Fruit fly (Drosophila melanogaster): ENCODE results near the gene CG9981.

Gene CG9981

DNA sequence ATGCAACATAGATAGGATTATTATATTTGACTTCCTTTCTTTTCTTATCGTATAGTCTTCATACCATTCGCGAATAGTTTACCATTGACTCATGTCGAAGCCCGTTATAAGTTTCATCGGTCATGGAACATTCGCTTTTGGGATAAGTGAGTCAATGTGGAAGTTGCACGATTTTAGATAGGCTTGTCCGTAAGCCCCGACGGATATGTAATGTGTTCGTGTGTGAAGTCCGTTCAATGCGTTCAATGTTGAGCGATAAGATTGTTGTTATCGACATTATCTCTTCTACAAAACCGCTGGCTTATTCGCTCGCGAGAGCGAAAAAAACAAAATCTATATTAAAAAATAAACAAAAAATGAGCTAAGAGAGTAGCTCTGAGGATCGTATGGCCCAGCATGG, at the start of gene CG9981:
Gene CG9981, minus strand, starts transcription at position 320 of the 400 bp plus-strand sequence.
- no peak for TF ChIP-seq CTCF (optimal IDR thresholded peaks at IDR 0.05)
- TF ChIP-seq CG8478 (optimal IDR thresholded peaks at IDR 0.05), result no peak

DNA sequence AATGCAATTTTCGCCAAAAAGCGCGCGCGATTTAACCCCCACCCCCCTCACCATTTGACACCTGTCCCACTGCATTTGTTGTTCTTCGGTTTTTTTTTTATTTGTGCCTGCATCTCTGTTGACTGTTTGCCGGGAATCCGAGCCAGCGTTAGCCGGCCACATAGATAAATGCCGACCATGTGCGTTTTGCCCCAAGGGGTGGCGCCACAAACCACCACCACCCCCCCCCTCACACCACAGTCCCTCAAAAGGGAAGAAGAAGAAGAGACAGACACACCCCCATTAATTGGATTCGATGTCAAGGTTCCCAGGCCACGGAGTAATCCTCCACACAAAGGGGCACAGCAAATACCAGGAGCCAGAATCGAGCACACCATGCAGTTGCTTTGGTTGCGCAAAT, 44.4 kb upstream of the CG9981 start:
- TF ChIP-seq CG8478 (optimal IDR thresholded peaks at IDR 0.05) (no peak), CTCF (optimal IDR thresholded peaks at IDR 0.05) (no peak)

DNA sequence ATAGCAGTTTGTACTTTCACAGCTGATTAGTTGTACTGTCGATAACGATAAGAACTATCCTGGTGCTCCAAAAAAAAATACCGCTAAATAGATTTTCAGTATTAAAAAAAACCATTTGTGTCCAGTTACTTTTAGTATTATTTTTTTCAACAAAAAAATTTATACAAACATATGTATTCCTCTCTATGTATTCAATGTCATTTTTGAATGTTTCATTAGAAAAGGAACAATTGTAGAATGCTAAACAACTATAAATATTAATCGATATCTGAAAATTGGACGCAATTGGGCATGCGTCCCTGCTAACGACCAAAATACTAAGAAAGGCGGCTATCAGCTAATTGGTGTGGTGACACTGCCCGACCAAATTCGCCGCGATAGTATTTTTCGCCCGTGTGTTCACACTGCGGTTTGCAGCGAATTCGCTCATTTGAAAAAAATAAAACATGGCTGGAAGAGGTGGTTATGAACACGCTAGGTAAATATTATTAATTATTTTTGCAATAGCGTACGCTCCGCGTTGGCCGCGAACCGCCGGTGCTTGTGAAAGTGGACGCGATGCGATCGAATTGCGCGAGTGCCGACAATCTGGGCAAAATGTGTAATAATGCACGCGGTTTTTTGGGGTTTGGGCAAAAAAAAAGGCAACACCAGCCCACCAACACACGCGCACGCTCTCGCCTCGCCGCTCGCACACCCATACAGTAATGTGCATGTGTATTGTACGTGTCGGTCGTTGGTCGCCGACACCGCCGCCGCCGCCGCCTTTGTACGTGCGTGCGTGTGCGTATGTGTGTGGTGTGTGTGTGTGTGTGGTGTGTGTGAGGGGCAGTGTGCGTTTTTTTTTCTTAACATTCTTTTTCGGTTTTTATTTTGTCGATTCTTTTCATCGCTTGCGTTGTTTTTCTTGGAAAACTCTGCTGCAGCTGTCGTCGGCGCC, 43.6 kb upstream of the CG9981 start, which contains the start of the genes CG34015 and eIF4H1:
Gene CG34015, minus strand, starts transcription at position 51 of the 940 bp plus-strand sequence.
Gene eIF4H1, plus strand, starts transcription at position 414 of the 940 bp plus-strand sequence.
- TF ChIP-seq CTCF (optimal IDR thresholded peaks at IDR 0.05), result no peak
- TF ChIP-seq CG8478 (optimal IDR thresholded peaks at IDR 0.05), result no peak

DNA sequence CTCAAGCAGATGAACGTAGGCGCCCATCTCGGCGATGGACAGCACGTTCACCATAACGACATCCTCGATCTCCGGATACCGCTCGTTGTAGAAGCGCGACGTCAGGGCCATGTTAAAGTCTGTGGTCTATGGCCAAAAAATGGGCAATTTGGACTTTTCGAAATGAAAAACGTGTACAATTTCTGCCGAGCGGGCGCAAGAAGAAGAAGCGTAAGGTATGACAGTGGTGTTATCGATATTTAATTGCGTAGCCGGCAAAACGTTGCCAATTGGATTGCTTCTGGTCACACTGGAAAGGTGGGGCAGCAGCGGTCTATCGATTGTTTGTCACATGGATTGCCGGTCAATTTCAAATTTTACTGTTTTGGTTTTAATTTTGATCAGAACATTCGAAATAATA, 41.8 kb upstream of the CG9981 start, which contains the start of gene eIF2alpha:
Gene eIF2alpha, minus strand, starts transcription at position 225 of the 400 bp plus-strand sequence.
- no peak for TF ChIP-seq CG8478 (optimal IDR thresholded peaks at IDR 0.05)
- TF ChIP-seq CTCF (optimal IDR thresholded peaks at IDR 0.05), result peak; percentile 10 to 13

DNA sequence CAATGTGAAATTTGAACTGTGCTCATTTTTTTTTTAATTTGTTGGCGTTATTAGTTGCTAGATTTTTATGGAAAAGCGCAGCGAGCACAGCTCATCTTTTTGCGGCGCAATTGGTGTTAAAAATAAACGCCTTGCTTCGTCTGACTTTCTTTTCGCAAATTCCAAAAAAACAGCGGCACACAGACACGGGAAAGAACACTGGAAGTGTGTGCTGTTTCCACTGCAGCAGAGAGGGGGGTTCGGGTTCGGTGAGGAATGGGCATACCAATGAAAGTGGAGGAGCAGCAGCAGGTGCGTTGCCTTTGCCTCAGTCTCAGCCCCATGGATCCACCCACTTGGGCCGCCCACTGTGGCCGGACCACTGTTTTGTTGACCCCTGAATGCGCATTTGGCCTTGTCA, 37.4 kb upstream of the CG9981 start:
- no peak for TF ChIP-seq CTCF (optimal IDR thresholded peaks at IDR 0.05)
- TF ChIP-seq CG8478 (optimal IDR thresholded peaks at IDR 0.05), result no peak

DNA sequence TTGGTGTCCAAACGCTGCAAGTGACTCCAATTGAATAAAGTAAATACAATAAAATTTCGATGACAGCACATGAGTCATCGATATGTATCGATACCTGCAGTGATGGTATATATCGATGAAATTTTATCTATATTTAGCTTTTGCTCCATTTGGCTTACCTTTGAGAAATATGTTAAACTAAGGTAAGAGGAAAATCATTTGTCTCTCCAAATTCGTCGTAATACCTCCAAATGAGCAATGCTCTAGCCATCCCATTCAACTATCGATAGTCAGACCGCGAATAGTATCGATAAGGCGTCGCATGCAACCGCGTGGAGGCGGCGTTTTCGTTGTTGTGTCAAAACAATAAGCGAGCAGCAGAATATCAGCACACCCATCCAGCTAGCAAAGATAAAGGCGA, 36.3 kb upstream of the CG9981 start, which contains the start of the genes Cdc50 and rngo:
Gene Cdc50, minus strand, starts transcription at position 52 of the 400 bp plus-strand sequence.
Gene rngo, plus strand, starts transcription at position 189 of the 400 bp plus-strand sequence.
- TF ChIP-seq CTCF (optimal IDR thresholded peaks at IDR 0.05), result no peak
- no peak for TF ChIP-seq CG8478 (optimal IDR thresholded peaks at IDR 0.05)

DNA sequence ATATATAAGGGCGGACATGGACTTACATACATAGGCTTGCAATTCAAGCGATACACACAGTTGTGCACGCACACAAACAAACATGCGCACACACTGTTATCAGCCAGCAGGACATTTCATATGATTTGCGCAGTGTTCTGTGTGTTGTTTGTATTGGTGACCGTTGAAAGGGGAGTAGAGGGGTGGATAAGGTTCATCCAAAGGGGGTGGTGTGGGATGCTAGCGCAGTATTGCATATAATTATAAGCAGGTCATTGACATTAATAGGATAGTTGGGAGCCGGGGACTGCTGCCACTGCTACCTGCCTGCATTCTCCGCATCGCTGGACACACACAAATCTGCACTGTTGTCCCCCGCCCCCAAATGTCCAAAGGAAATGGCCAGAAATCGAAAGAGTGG, 23.6 kb upstream of the CG9981 start:
- TF ChIP-seq CTCF (optimal IDR thresholded peaks at IDR 0.05) (no peak), CG8478 (optimal IDR thresholded peaks at IDR 0.05) (no peak)

DNA sequence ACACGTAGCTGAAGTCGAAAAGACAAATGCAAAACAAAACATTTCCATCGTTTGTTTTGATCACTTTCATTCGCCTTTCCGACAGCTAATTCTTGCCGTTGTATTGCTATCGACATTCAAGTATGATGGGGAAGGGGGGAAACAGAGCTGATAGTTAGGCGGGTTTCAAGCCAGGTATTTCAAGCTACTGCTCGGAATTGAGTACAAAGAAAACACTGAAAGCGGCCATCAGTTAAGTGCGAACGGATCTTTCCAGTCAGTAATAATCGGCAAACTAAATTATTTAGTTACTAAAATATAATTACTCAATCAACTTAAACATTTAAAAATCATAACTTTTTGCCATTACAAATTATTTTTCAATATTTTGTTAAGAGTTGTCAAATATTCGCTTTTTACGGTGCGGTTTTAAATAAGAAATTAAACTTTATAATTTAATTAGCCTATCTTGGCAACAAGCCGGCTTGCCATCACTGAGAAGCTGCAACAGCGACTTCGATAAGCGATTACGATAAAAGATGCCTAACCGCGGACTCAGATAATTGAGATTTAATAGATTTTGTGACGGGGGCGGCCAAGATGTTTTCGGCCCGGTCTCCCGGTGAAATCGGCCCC, 23.0 kb upstream of the CG9981 start:
- no peak for TF ChIP-seq CG8478 (optimal IDR thresholded peaks at IDR 0.05)
- TF ChIP-seq CTCF (optimal IDR thresholded peaks at IDR 0.05), result no peak

DNA sequence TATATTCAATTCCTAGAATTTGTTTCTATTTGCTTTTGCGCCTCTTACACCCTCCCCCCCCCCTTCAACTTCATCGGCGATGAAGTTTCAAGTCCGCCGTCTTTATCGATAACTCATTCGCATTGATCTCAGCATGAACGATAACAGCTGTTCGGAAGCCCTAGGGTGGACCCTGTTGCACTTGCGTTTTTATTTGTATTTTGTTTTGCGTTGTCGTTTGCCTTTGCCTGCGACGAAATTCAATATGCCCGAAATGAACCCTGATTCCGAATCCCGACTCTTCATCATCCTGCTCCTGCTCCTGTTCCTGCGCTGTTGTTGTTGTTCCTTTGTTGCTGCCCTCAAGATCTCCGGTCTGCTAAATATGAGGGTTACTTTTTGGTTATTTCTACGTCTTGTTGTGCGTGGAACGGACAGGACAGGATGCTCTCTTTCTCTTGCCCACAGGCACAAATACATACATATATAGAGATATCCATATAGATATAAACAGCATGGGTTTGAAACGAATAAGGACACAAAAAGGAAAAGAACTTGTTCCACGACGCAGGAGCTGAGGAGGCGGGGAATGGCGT, 21.6 kb upstream of the CG9981 start:
- TF ChIP-seq CTCF (optimal IDR thresholded peaks at IDR 0.05) (no peak), CG8478 (optimal IDR thresholded peaks at IDR 0.05) (no peak)

DNA sequence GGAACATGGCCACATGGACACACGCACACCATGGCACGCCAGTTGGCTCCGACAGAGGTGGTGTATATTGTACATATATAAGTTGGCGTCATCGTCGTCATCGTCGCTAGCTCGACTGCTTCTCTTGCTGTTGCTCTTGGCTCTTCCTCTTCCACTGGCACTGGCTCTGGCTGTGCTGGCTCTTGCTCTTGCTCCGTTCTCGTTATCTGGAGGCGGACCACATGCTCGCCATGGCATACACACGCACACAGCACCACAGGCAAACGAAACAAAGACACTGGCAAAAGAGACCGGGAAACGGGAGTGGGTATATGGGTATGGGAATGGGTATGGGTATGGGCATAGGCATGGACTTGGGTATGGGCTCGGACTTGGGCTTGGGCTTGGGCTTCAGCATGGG, 20.2 kb upstream of the CG9981 start:
- TF ChIP-seq CTCF (optimal IDR thresholded peaks at IDR 0.05) (no peak), CG8478 (optimal IDR thresholded peaks at IDR 0.05) (no peak)

DNA sequence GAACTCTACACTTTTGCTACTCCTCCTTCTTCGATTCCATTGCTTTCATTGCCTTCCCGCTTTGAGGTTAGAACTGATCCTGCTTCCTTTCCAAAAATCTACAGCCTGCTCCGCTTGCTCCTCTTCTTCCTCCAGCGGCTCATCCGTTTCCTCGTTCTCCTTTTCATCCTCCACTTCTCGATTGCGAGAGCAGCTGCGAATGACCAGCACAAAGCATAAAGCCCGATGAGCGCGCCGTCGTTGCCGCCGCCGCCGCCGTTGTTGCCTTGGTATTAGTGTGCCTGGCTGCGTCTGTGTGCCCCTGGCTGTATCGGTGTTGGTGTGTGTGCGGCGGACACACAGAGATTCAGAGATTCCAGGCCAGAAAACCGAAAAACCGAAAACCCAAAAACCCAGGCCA, 19.4 kb upstream of the CG9981 start:
- TF ChIP-seq CG8478 (optimal IDR thresholded peaks at IDR 0.05) (no peak), CTCF (optimal IDR thresholded peaks at IDR 0.05) (no peak)

DNA sequence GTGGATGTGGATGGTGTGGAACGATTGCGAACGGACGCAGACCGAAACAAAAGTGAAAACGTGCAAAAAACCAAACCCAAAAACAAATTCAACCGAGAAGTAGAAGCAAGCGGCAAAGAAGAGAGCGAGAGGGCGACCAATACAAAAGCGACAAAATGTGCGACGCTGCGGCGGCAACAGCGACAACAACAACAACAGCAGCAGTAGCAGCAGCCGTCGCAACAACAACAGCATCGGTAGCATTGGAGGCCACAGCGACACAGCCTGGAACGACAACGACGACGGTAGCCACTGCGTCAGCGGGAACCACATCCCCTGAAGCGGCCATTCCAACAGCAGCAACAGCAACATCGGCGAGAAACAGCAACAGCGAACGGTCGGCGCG, 18.2 kb upstream of the CG9981 start:
- TF ChIP-seq CG8478 (optimal IDR thresholded peaks at IDR 0.05), result no peak
- no peak for TF ChIP-seq CTCF (optimal IDR thresholded peaks at IDR 0.05)

DNA sequence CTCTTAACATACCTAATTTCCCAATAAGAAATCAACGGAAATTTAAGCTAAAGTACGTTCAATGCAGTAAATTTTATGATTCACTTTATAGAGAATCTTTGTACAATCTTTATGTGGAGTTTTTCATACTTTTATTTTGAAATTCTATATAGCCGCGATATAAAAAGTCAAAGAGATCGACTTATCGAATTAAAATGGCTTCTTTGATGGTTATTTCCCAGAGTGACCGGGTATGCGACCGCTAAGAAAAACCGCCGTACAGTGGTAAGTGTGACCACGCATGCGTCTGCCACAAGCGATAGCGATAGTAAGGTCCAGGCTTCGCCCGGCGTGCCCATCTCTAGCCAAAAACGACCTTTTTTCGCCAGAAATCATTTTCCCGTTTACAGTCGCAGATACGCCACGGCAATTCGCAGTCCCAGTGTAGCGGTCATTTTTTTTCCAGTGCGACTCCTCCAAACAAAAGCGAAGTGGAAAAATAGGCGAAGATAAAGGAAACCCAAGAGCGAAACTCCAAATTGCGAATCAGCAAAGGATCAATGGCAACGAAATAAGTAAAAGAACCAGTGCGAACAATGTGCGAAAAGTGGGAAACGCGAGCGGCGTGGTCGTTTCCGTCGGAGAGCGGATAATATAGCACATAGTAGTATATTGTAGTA, 17.7 kb upstream of the CG9981 start, which contains the start of gene hang:
Gene hang, plus strand, starts transcription at position 366 of the 659 bp plus-strand sequence.
- TF ChIP-seq CTCF (optimal IDR thresholded peaks at IDR 0.05), result peak in 1 of 2 experiments; percentile 25
- no peak for TF ChIP-seq CG8478 (optimal IDR thresholded peaks at IDR 0.05)

DNA sequence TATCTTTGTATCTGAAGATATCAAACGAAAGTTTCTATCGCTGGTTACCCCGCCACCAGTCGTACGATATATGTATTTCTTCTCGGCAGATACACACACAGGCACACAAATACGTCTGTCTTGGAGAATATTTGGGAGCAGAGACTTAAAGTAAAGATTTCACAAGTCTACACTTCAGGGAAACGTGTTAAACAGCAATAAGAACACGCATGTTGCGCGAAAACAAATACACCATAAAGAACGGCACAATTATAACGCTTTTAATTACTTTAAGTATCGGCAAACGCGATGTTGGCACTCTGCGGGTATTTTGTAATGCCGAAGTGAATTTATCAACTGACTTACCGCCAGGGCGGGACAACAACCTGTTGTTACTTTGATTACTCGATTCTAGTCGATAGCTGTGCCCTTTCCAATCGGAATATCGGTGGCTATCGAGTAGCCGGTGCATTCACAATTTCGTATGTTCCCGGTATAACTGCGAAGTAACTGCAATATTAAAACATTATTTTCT, 17.0 kb upstream of the CG9981 start, which contains the start of gene AnxB11:
Gene AnxB11, minus strand, starts transcription at position 367 of the 514 bp plus-strand sequence.
- TF ChIP-seq CTCF (optimal IDR thresholded peaks at IDR 0.05), result no peak
- TF ChIP-seq CG8478 (optimal IDR thresholded peaks at IDR 0.05), result no peak
